Fruit fly (Drosophila melanogaster) whole organism, larva: ENCODE measurements around the gene na.
"Not testable (repeated sequence)": the region's sequence is repeated elsewhere in the genome, so short reads cannot be mapped to it uniquely, and the experiment has no call there.

ENCODE experiments used
- noc ChIP-seq: fragments of 200-800 bp; sonication (Bioruptor generic); optimal IDR thresholded peaks from 3 replicates; lab custom pipeline; 2019; ENCODE audit warnings: missing biosample characterization, mild to moderate bottlenecking, missing genetic modification characterization, moderate library complexity

na gene

dm6 chrX:14265149-14265548 lies 1.0 kb upstream of the na start:
- TF ChIP-seq noc (tag; lab: Kevin White, UChicago), result no peak

dm6 chrX:14277435-14277834 lies 11.3 kb downstream of the na start, which contains the start of gene Muc12Ea:
TSS of gene Muc12Ea (plus strand) at chrX:14277735.
- no peak for TF ChIP-seq noc (tag; lab: Kevin White, UChicago)

- no peak for TF ChIP-seq noc (tag; lab: Kevin White, UChicago)
Measured at dm6 chrX:14289293-14289692, 23.1 kb downstream of the na start, which contains the start of gene CG9400. TSS of gene CG9400 (minus strand) at chrX:14289393.

- not testable (repeated sequence) for TF ChIP-seq noc (tag; lab: Kevin White, UChicago)
Measured at dm6 chrX:14315483-14315882, 49.3 kb downstream of the na start, which contains the start of gene betaNACtes2. TSS of gene betaNACtes2 (minus strand) at chrX:14315583.

- TF ChIP-seq noc (tag; lab: Kevin White, UChicago), result not testable (repeated sequence)
Measured at dm6 chrX:14317050-14317449, 50.9 kb downstream of the na start, which contains the start of gene betaNACtes6. TSS of gene betaNACtes6 (minus strand) at chrX:14317150.

- TF ChIP-seq noc (tag; lab: Kevin White, UChicago), result no peak
Measured at dm6 chrX:14321963-14322362, 55.8 kb downstream of the na start, which contains the start of gene dpr8. TSS of gene dpr8 (plus strand) at chrX:14322226.
